Worm (Caenorhabditis elegans) whole organism, late embryonic: Measurements from ENCODE around the gene sucl-1.

Experiments
- F13H6.1 ChIP-seq: sonication (generic microtip); optimal IDR thresholded peaks from 2 replicates; lab custom pipeline; 2016; ENCODE audit warnings: missing genetic modification characterization, missing compliant biosample characterization
- K02D7.2 ChIP-seq: sonication (generic microtip); optimal IDR thresholded peaks from 2 replicates; lab custom pipeline; 2017; ENCODE audit warnings: mild to moderate bottlenecking, missing genetic modification characterization, missing compliant biosample characterization
- K09A11.1 ChIP-seq: sonication (generic microtip); optimal IDR thresholded peaks from 2 replicates; lab custom pipeline; 2017; ENCODE audit warnings: antibody characterized with exemption, mild to moderate bottlenecking, missing genetic modification characterization, missing compliant biosample characterization; ENCODE audit not compliant: insufficient read depth
- ceh-14 ChIP-seq: sonication (generic microtip); optimal IDR thresholded peaks from 2 replicates; lab custom pipeline; 2016; ENCODE audit warnings: missing genotype, missing genetic modification characterization, missing compliant biosample characterization
- ceh-18 ChIP-seq: sonication (generic microtip); optimal IDR thresholded peaks from 2 replicates; lab custom pipeline; 2016; ENCODE audit warnings: missing genetic modification characterization, missing compliant biosample characterization
- ceh-22 ChIP-seq: sonication (generic microtip); optimal IDR thresholded peaks from 2 replicates; lab custom pipeline; 2017; ENCODE audit warnings: missing biosample characterization, missing genetic modification characterization
- ceh-24 ChIP-seq: sonication (generic microtip); optimal IDR thresholded peaks from 2 replicates; lab custom pipeline; 2016; ENCODE audit warnings: mild to moderate bottlenecking, missing genetic modification characterization, missing compliant biosample characterization
- ceh-30 ChIP-seq: fragments of 150-350 bp; optimal IDR thresholded peaks from 2 replicates; lab custom pipeline; 2014; ENCODE audit warnings: missing biosample characterization, missing genetic modification characterization
- ceh-31 ChIP-seq: sonication (generic microtip); optimal IDR thresholded peaks from 2 replicates; lab custom pipeline; 2016; ENCODE audit warnings: missing genetic modification characterization, missing compliant biosample characterization
- ceh-34 ChIP-seq: sonication (generic microtip); optimal IDR thresholded peaks from 2 replicates; lab custom pipeline; 2016; ENCODE audit warnings: mild to moderate bottlenecking, missing genetic modification characterization, missing compliant biosample characterization
- ceh-6 ChIP-seq: fragments of 200-800 bp; sonication (Bioruptor generic); optimal IDR thresholded peaks from 2 replicates; lab custom pipeline; 2018; ENCODE audit warnings: mild to moderate bottlenecking, missing genetic modification characterization, missing compliant biosample characterization
- che-1 ChIP-seq: sonication (generic microtip); optimal IDR thresholded peaks from 2 replicates; lab custom pipeline; 2016; ENCODE audit warnings: mild to moderate bottlenecking, missing genetic modification characterization, missing compliant biosample characterization
- dmd-4 ChIP-seq: sonication (generic microtip); optimal IDR thresholded peaks from 2 replicates; lab custom pipeline; 2016; ENCODE audit warnings: borderline replicate concordance, missing genetic modification characterization, missing compliant biosample characterization
- dve-1 ChIP-seq: sonication (generic microtip); optimal IDR thresholded peaks from 2 replicates; lab custom pipeline; 2017; ENCODE audit warnings: antibody characterized with exemption, mild to moderate bottlenecking, missing genetic modification characterization, missing compliant biosample characterization
- elt-2 ChIP-seq: sonication (generic microtip); optimal IDR thresholded peaks from 2 replicates; lab custom pipeline; 2016; ENCODE audit warnings: missing genetic modification reagents, missing genetic modification characterization, missing compliant biosample characterization
- elt-4 ChIP-seq: sonication (generic microtip); optimal IDR thresholded peaks from 2 replicates; lab custom pipeline; 2016; ENCODE audit warnings: missing genetic modification characterization, missing compliant biosample characterization
- ets-4 ChIP-seq: sonication (generic microtip); optimal IDR thresholded peaks from 2 replicates; lab custom pipeline; 2016; ENCODE audit warnings: missing genetic modification characterization, missing compliant biosample characterization
- fkh-10 ChIP-seq: fragments of 150-350 bp; optimal IDR thresholded peaks from 2 replicates; lab custom pipeline; 2014; ENCODE audit warnings: missing biosample characterization, missing genetic modification reagents, missing genetic modification characterization
- fkh-6 ChIP-seq: sonication (generic microtip); optimal IDR thresholded peaks from 2 replicates; lab custom pipeline; 2016; ENCODE audit warnings: missing genetic modification characterization, missing compliant biosample characterization
- hlh-30 ChIP-seq: sonication (generic microtip); optimal IDR thresholded peaks from 2 replicates; lab custom pipeline; 2017; ENCODE audit warnings: antibody characterized with exemption, missing genetic modification characterization, missing compliant biosample characterization; ENCODE audit not compliant: insufficient read depth
- hlh-6 ChIP-seq: sonication (generic microtip); optimal IDR thresholded peaks from 2 replicates; lab custom pipeline; 2016; ENCODE audit warnings: missing genotype, missing genetic modification characterization, missing compliant biosample characterization
- lim-6 ChIP-seq: sonication (generic microtip); optimal IDR thresholded peaks from 2 replicates; lab custom pipeline; 2016; ENCODE audit warnings: missing genetic modification characterization, missing compliant biosample characterization
- nfya-1 ChIP-seq: sonication (generic microtip); optimal IDR thresholded peaks from 2 replicates; lab custom pipeline; 2017; ENCODE audit warnings: missing genetic modification characterization, mild to moderate bottlenecking, missing compliant biosample characterization, antibody characterized with exemption, moderate library complexity
- pat-9 ChIP-seq: fragments of 200-800 bp; sonication (Bioruptor generic); optimal IDR thresholded peaks from 2 replicates; lab custom pipeline; 2018; ENCODE audit warnings: mild to moderate bottlenecking, missing genetic modification characterization, moderate library complexity, missing compliant biosample characterization
- pax-1 ChIP-seq: fragments of 150-350 bp; optimal IDR thresholded peaks from 2 replicates; lab custom pipeline; 2014; ENCODE audit warnings: missing biosample characterization, missing genetic modification characterization
- pha-2 ChIP-seq: sonication (generic microtip); optimal IDR thresholded peaks from 2 replicates; lab custom pipeline; 2017; ENCODE audit warnings: mild to moderate bottlenecking, missing genetic modification characterization, missing compliant biosample characterization
- pros-1 ChIP-seq: fragments of 150-350 bp; optimal IDR thresholded peaks from 2 replicates; lab custom pipeline; 2014; ENCODE audit warnings: missing biosample characterization, missing genetic modification reagents, missing genetic modification characterization
- ref-2 ChIP-seq: sonication (generic microtip); optimal IDR thresholded peaks from 2 replicates; lab custom pipeline; 2016; ENCODE audit warnings: missing genetic modification characterization, missing compliant biosample characterization
- rnt-1 ChIP-seq: sonication (generic microtip); optimal IDR thresholded peaks from 2 replicates; lab custom pipeline; 2016; ENCODE audit warnings: missing genetic modification characterization, missing compliant biosample characterization
- sdc-2 ChIP-seq: sonication (generic microtip); optimal IDR thresholded peaks from 2 replicates; lab custom pipeline; 2016; ENCODE audit warnings: missing genotype, missing genetic modification characterization, missing compliant biosample characterization
- sox-4 ChIP-seq: sonication (generic microtip); optimal IDR thresholded peaks from 2 replicates; lab custom pipeline; 2017; ENCODE audit warnings: mild to moderate bottlenecking, missing genetic modification characterization, inconsistent platforms, missing compliant biosample characterization
- syd-9 ChIP-seq: sonication (generic microtip); optimal IDR thresholded peaks from 2 replicates; lab custom pipeline; 2016; ENCODE audit warnings: mild to moderate bottlenecking, missing genetic modification characterization, moderate library complexity, missing compliant biosample characterization
- tbx-2 ChIP-seq: sonication (generic microtip); optimal IDR thresholded peaks from 2 replicates; lab custom pipeline; 2016; ENCODE audit warnings: missing genetic modification characterization, missing compliant biosample characterization
- ttx-3 ChIP-seq: sonication (generic microtip); optimal IDR thresholded peaks from 2 replicates; lab custom pipeline; 2016; ENCODE audit warnings: missing genetic modification reagents, missing genetic modification characterization, missing compliant biosample characterization
- unc-42 ChIP-seq: sonication (generic microtip); optimal IDR thresholded peaks from 2 replicates; lab custom pipeline; 2016; ENCODE audit warnings: missing genotype, missing genetic modification characterization, missing compliant biosample characterization
- unc-55 ChIP-seq: sonication (generic microtip); optimal IDR thresholded peaks from 2 replicates; lab custom pipeline; 2017; ENCODE audit warnings: missing biosample characterization, missing genetic modification reagents, missing genetic modification characterization
- zip-5 ChIP-seq: sonication (generic microtip); optimal IDR thresholded peaks from 2 replicates; lab custom pipeline; 2016; ENCODE audit warnings: missing genetic modification characterization, missing compliant biosample characterization

sucl-1 gene

DNA sequence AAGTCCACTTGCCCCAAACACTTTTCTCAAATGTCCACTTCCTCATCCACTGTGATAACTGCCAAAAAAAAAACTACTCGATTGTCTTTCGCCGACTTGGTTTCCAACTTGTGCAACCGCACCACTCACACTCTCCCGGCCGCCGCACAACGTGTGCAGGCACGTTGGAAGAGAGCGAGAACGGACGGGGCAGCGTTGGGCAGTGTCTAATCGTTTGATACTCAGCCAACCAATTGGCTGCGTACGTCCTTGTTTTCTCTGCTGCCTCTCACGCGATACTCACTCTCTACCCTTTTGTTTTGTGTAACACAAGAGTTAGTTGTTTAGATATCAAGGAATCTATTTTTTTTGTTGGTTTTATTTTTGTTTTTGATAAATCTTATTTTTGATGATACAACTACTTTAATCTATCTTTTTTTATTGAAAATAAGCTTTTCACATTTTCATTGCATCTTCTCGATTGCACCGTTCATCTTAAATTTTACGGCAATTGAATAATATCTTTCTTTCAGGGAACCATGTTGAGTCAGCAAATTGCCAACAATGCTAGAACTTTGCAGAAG lies at the start of gene sucl-1:
Gene sucl-1, plus strand, starts transcription at position 513 of the 563 bp plus-strand sequence.
- TF ChIP-seq hlh-6 (tag; lab: Kevin White, UChicago) (no peak), rnt-1 (tag; lab: Kevin White, UChicago) (peak; percentile 73), hlh-30 (tag; lab: Kevin White, UChicago) (peak; percentile 45), ceh-34 (tag; lab: Kevin White, UChicago) (peak; percentile 82), fkh-10 (GFP tag; lab: Kevin White, UChicago) (no peak), lim-6 (tag; lab: Kevin White, UChicago) (no peak), unc-55 (GFP tag; lab: Kevin White, UChicago) (peak; percentile 49), ceh-18 (tag; lab: Kevin White, UChicago) (peak; percentile 88), K02D7.2 (tag; lab: Kevin White, UChicago) (no peak), ceh-31 (tag; lab: Kevin White, UChicago) (peak; percentile 92), pha-2 (tag; lab: Kevin White, UChicago) (peak; percentile 11), dve-1 (peak; percentile 10), unc-42 (tag; lab: Kevin White, UChicago) (peak; percentile 73), pax-1 (tag; lab: Kevin White, UChicago) (peak; percentile 6), syd-9 (tag; lab: Kevin White, UChicago) (peak; percentile 76), ceh-14 (tag; lab: Kevin White, UChicago) (peak; percentile 65), sox-4 (no peak), sdc-2 (tag; lab: Kevin White, UChicago) (peak; percentile 77), ttx-3 (no peak), fkh-6 (tag; lab: Kevin White, UChicago) (peak; percentile 10), pat-9 (tag; lab: Kevin White, UChicago) (peak; percentile 58), ceh-6 (peak; percentile 32), K09A11.1 (tag; lab: Kevin White, UChicago) (peak; percentile 5), nfya-1 (tag; lab: Kevin White, UChicago) (peak; percentile 99), pros-1 (tag; lab: Kevin White, UChicago) (no peak), elt-4 (tag; lab: Kevin White, UChicago) (no peak), F13H6.1 (peak; percentile 49), tbx-2 (tag; lab: Kevin White, UChicago) (peak; percentile 74), ref-2 (tag; lab: Kevin White, UChicago) (peak; percentile 45), dmd-4 (tag; lab: Kevin White, UChicago) (no peak), zip-5 (no peak), ceh-22 (tag; lab: Kevin White, UChicago) (peak; percentile 32), elt-2 (peak; percentile 64)

DNA sequence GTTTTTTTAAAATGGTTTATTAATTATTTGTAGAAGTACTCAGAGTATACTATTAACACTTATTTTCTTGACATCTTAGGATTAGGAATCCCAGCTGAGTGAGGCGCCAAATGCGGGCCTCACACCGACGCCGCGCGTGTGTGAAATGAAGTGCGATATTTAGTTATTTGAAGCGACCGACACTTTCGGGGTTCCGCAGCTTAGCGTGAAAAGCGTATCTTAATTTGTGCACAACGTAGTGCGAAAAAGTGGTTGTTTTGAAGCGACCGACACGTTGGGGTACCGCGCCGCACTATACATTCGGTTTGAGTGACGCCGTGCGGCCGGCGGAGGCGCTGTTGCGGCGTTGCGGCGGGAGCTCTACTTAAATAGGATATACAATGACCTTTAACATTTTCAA lies 48.9 kb upstream of the sucl-1 start:
- TF ChIP-seq zip-5, result no peak
- TF ChIP-seq nfya-1 (tag; lab: Kevin White, UChicago), result no peak
- TF ChIP-seq elt-4 (tag; lab: Kevin White, UChicago), result no peak
- TF ChIP-seq ceh-6, result no peak
- TF ChIP-seq che-1 (tag; lab: Kevin White, UChicago), result no peak
- TF ChIP-seq ets-4 (tag; lab: Kevin White, UChicago), result no peak
- TF ChIP-seq K09A11.1 (tag; lab: Kevin White, UChicago), result no peak
- no peak for TF ChIP-seq ceh-30 (tag; lab: Kevin White, UChicago)
- TF ChIP-seq ceh-22 (tag; lab: Kevin White, UChicago), result no peak
- TF ChIP-seq, all 69 proteins: peak for 0

DNA sequence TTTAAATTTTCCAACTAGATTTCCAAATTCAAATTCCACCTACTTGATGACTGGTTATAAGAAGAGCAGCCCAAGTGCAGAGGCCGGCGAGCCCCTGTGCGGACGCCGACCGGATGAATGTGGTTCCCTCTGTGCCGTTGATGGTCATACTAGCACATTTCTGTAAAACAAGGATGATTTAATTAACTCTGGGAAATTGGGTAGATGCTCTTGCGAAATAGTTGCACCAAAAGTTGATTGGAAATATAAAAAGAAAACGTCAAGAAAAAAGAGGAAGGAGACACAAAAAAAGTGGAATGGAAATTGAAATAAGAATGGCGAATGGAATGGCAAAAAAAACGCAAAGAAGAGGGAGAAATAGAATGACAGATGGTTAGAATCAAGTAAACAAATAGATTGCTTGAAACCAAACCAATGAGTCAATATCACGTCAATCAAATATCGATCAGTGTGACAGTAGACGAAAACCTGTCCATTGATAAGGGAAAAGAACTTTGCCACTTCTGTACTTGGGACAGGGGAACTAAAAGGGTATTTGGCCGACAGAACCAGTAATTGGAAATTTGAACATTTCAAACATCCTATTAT lies 47.0 kb upstream of the sucl-1 start, which contains the start of gene tmem-184:
Gene tmem-184, minus strand, starts transcription at position 164 of the 588 bp plus-strand sequence.
- no peak for TF ChIP-seq ceh-24 (tag; lab: Kevin White, UChicago)
- no peak for TF ChIP-seq pha-2 (tag; lab: Kevin White, UChicago)
- no peak for TF ChIP-seq F13H6.1
- TF ChIP-seq nfya-1 (tag; lab: Kevin White, UChicago), result no peak
